Worm (Caenorhabditis elegans): ENCODE data around the gene tra-1.

The tra-1 gene

ce11 chrIII:11195140-11195539 is at the start of gene tra-1:
tra-1 (minus strand) TSS chrIII:11195201.
- TF ChIP-seq alr-1 (tag; optimal IDR thresholded peaks at IDR 0.05) (no peak), nhr-237 (tag; optimal IDR thresholded peaks at IDR 0.05) (no peak), lsy-2 (tag; optimal IDR thresholded peaks at IDR 0.05) (no peak), dmd-4 (tag; optimal IDR thresholded peaks at IDR 0.05) (no peak), mdl-1 (tag; optimal IDR thresholded peaks at IDR 0.05) (no peak), unc-39 (tag; optimal IDR thresholded peaks at IDR 0.05) (no peak), lin-13 (GFP tag; optimal IDR thresholded peaks at IDR 0.05) (no peak), fos-1 (tag; optimal IDR thresholded peaks at IDR 0.05) (no peak), snpc-4 (tag; optimal IDR thresholded peaks at IDR 0.05) (no peak), lin-39 (tag; optimal IDR thresholded peaks at IDR 0.05) (no peak), nhr-10 (tag; optimal IDR thresholded peaks at IDR 0.05) (no peak)

- TF ChIP-seq dmd-4 (tag; optimal IDR thresholded peaks at IDR 0.05) (no peak), gmeb-1 (tag; optimal IDR thresholded peaks at IDR 0.05) (peak; percentile 18), R02D3.7 (tag; optimal IDR thresholded peaks at IDR 0.05) (no peak), egl-27 (tag; optimal IDR thresholded peaks at IDR 0.05) (no peak), nhr-237 (tag; optimal IDR thresholded peaks at IDR 0.05) (no peak)
These were observed 49.3 kb upstream of the tra-1 start for ce11 chrIII:11244338-11244737.

- TF ChIP-seq egl-27 (tag; optimal IDR thresholded peaks at IDR 0.05), result peak; percentile 39
- TF ChIP-seq lin-39 (tag; optimal IDR thresholded peaks at IDR 0.05), result no peak
- peak; percentile 93 for TF ChIP-seq nhr-129 (tag; optimal IDR thresholded peaks at IDR 0.05)
- TF ChIP-seq nhr-12 (tag; optimal IDR thresholded peaks at IDR 0.05), result no peak
- no peak for TF ChIP-seq elt-1 (tag; optimal IDR thresholded peaks at IDR 0.05)
- peak; percentile 98 for TF ChIP-seq fos-1 (tag; optimal IDR thresholded peaks at IDR 0.05)
- TF ChIP-seq ztf-11 (tag; optimal IDR thresholded peaks at IDR 0.05), result no peak
- peak; percentile 57 for TF ChIP-seq ztf-4 (tag; optimal IDR thresholded peaks at IDR 0.05)
- no peak for TF ChIP-seq zag-1 (tag; optimal IDR thresholded peaks at IDR 0.05)
- TF ChIP-seq ztf-1 (GFP tag; conservative IDR thresholded peaks at IDR 0.05), result no peak
- no peak for TF ChIP-seq skn-1 (tag; optimal IDR thresholded peaks at IDR 0.05)
- peak; percentile 57 for TF ChIP-seq lin-13 (GFP tag; optimal IDR thresholded peaks at IDR 0.05)
- TF ChIP-seq nhr-11 (tag; optimal IDR thresholded peaks at IDR 0.05), result no peak
- TF ChIP-seq unc-39 (tag; optimal IDR thresholded peaks at IDR 0.05), result no peak
- no peak for TF ChIP-seq Y55F3AM.14 (GFP tag; optimal IDR thresholded peaks at IDR 0.05)
- TF ChIP-seq F13H6.1 (tag; optimal IDR thresholded peaks at IDR 0.05), result peak; percentile 86
- no peak for TF ChIP-seq unc-62 (GFP tag; optimal IDR thresholded peaks at IDR 0.05)
- TF ChIP-seq blmp-1 (tag; optimal IDR thresholded peaks at IDR 0.05; ENCODE audit: insufficient read depth), result peak; percentile 52
- no peak for TF ChIP-seq mab-5 (tag; optimal IDR thresholded peaks at IDR 0.05)
- TF ChIP-seq elt-3 (tag; optimal IDR thresholded peaks at IDR 0.05), result no peak
- TF ChIP-seq sma-9 (GFP tag; optimal IDR thresholded peaks at IDR 0.05), result peak; percentile 85
- TF ChIP-seq sma-9 (tag; optimal IDR thresholded peaks at IDR 0.05), result no peak
- TF ChIP-seq dmd-4 (tag; optimal IDR thresholded peaks at IDR 0.05), result no peak
- TF ChIP-seq sem-4 (tag; optimal IDR thresholded peaks at IDR 0.05), result peak; percentile 18
- no peak for TF ChIP-seq ama-1 (optimal IDR thresholded peaks at IDR 0.05)
- no peak for TF ChIP-seq nhr-77 (tag; optimal IDR thresholded peaks at IDR 0.05)
- TF ChIP-seq nhr-25 (tag; optimal IDR thresholded peaks at IDR 0.05), result peak; percentile 81
- no peak for TF ChIP-seq aly-2 (tag; optimal IDR thresholded peaks at IDR 0.05)
- peak; percentile 29 to 67 for TF ChIP-seq lsy-2 (tag; optimal IDR thresholded peaks at IDR 0.05)
- TF ChIP-seq R02D3.7 (tag; optimal IDR thresholded peaks at IDR 0.05), result no peak
- TF ChIP-seq gmeb-1 (tag; optimal IDR thresholded peaks at IDR 0.05), result peak; percentile 56
- peak; percentile 93 for TF ChIP-seq crh-2 (tag; optimal IDR thresholded peaks at IDR 0.05)
- peak; percentile 47 for TF ChIP-seq nhr-6 (tag; optimal IDR thresholded peaks at IDR 0.05)
- TF ChIP-seq sma-3 (GFP tag; optimal IDR thresholded peaks at IDR 0.05), result peak; percentile 62
- peak; percentile 85 for TF ChIP-seq unc-55 (GFP tag; optimal IDR thresholded peaks at IDR 0.05)
- peak; percentile 35 for TF ChIP-seq snpc-4 (tag; optimal IDR thresholded peaks at IDR 0.05)
- no peak for TF ChIP-seq nhr-237 (tag; optimal IDR thresholded peaks at IDR 0.05)
- TF ChIP-seq ceh-16 (tag; optimal IDR thresholded peaks at IDR 0.05), result no peak
- no peak for TF ChIP-seq peb-1 (tag; optimal IDR thresholded peaks at IDR 0.05)
- peak; percentile 61 for TF ChIP-seq nhr-21 (tag; optimal IDR thresholded peaks at IDR 0.05)
- TF ChIP-seq nhr-10 (tag; optimal IDR thresholded peaks at IDR 0.05), result no peak
- TF ChIP-seq ZK546.5 (tag; optimal IDR thresholded peaks at IDR 0.05), result no peak
- TF ChIP-seq ceh-82 (tag; optimal IDR thresholded peaks at IDR 0.05), result no peak
- TF ChIP-seq nhr-23 (tag; optimal IDR thresholded peaks at IDR 0.05), result no peak
- peak; percentile 5 to 9 for TF ChIP-seq mdl-1 (tag; optimal IDR thresholded peaks at IDR 0.05)
- no peak for TF ChIP-seq alr-1 (tag; optimal IDR thresholded peaks at IDR 0.05)
- TF ChIP-seq mbf-1 (tag; optimal IDR thresholded peaks at IDR 0.05), result no peak
- TF ChIP-seq C34F6.9 (tag; optimal IDR thresholded peaks at IDR 0.05), result peak; percentile 85
- TF ChIP-seq lin-11 (tag; optimal IDR thresholded peaks at IDR 0.05), result no peak
These were observed 48.4 kb upstream of the tra-1 start for ce11 chrIII:11243421-11243820.
